Worm (Caenorhabditis elegans): ENCODE data around the gene F54D10.8.

Gene F54D10.8

ce11 chrII:3808104-3808503 lies 19.6 kb downstream of the F54D10.8 start, which contains the start of gene F54D10.5:
TSS of gene F54D10.5 (minus strand) at chrII:3808177.
- TF ChIP-seq ztf-23 (GFP tag; IDR thresholded peaks at IDR 0.05) (peak; percentile 50; the same call in 1 of the 2 replicates), cog-1 (tag; optimal IDR thresholded peaks at IDR 0.05) (no peak), ztf-29 (GFP tag; IDR thresholded peaks at IDR 0.05) (no peak), flt-1 (GFP tag; IDR thresholded peaks at IDR 0.05) (0 out of 2 replicates have a peak, but pooled peaks have one; percentile 18), med-1 (GFP tag; optimal IDR thresholded peaks at IDR 0.05; ENCODE audit: insufficient read depth) (peak; percentile 65)

ce11 chrII:3806964-3807363 lies 20.7 kb downstream of the F54D10.8 start, which contains the start of gene F54D10.4:
TSS of gene F54D10.4 (minus strand) at chrII:3807064.
- TF ChIP-seq med-1 (GFP tag; optimal IDR thresholded peaks at IDR 0.05; ENCODE audit: insufficient read depth) = no peak
- TF ChIP-seq ztf-29 (GFP tag; IDR thresholded peaks at IDR 0.05) = no peak
- no peak for TF ChIP-seq ztf-23 (GFP tag; IDR thresholded peaks at IDR 0.05)
- no peak for TF ChIP-seq tab-1 (GFP tag; IDR thresholded peaks at IDR 0.05)
- TF ChIP-seq ref-1 (GFP tag; conservative IDR thresholded peaks at IDR 0.05) = no peak
- no peak for TF ChIP-seq cog-1 (tag; optimal IDR thresholded peaks at IDR 0.05)
- TF ChIP-seq T22C8.4 (GFP tag; IDR thresholded peaks at IDR 0.05) = no peak
- no peak for TF ChIP-seq klf-2 (GFP tag; conservative IDR thresholded peaks at IDR 0.05)
- TF ChIP-seq flt-1 (GFP tag; IDR thresholded peaks at IDR 0.05) = no peak

- TF ChIP-seq ref-1 (GFP tag; conservative IDR thresholded peaks at IDR 0.05) = no peak
- TF ChIP-seq cog-1 (tag; optimal IDR thresholded peaks at IDR 0.05) = no peak
- TF ChIP-seq klf-2 (GFP tag; conservative IDR thresholded peaks at IDR 0.05) = no peak
- no peak for TF ChIP-seq ztf-29 (GFP tag; IDR thresholded peaks at IDR 0.05)
- TF ChIP-seq flt-1 (GFP tag; IDR thresholded peaks at IDR 0.05) = no peak
- TF ChIP-seq tab-1 (GFP tag; IDR thresholded peaks at IDR 0.05) = no peak
- TF ChIP-seq med-1 (GFP tag; optimal IDR thresholded peaks at IDR 0.05; ENCODE audit: insufficient read depth) = no peak
- no peak for TF ChIP-seq T22C8.4 (GFP tag; IDR thresholded peaks at IDR 0.05)
- no peak for TF ChIP-seq ztf-23 (GFP tag; IDR thresholded peaks at IDR 0.05)
Measured at ce11 chrII:3805518-3805917, 22.2 kb downstream of the F54D10.8 start.

- TF ChIP-seq cog-1 (tag; optimal IDR thresholded peaks at IDR 0.05) = no peak
- TF ChIP-seq med-1 (GFP tag; optimal IDR thresholded peaks at IDR 0.05; ENCODE audit: insufficient read depth) = no peak
- no peak for TF ChIP-seq klf-2 (GFP tag; conservative IDR thresholded peaks at IDR 0.05)
- TF ChIP-seq tab-1 (GFP tag; IDR thresholded peaks at IDR 0.05) = no peak
- no peak for TF ChIP-seq ztf-29 (GFP tag; IDR thresholded peaks at IDR 0.05)
- no peak for TF ChIP-seq ztf-23 (GFP tag; IDR thresholded peaks at IDR 0.05)
- TF ChIP-seq flt-1 (GFP tag; IDR thresholded peaks at IDR 0.05) = no peak
- no peak for TF ChIP-seq ref-1 (GFP tag; conservative IDR thresholded peaks at IDR 0.05)
- no peak for TF ChIP-seq T22C8.4 (GFP tag; IDR thresholded peaks at IDR 0.05)
Measured at ce11 chrII:3803219-3803618, 24.5 kb downstream of the F54D10.8 start, which contains the start of gene ins-32. TSS of gene ins-32 (minus strand) at chrII:3803319.

ce11 chrII:3795323-3795722 lies 32.4 kb downstream of the F54D10.8 start, which contains the start of gene Y8A9A.2:
TSS of gene Y8A9A.2 (plus strand) at chrII:3795623.
- TF ChIP-seq med-1 (GFP tag; optimal IDR thresholded peaks at IDR 0.05; ENCODE audit: insufficient read depth) (no peak), ztf-23 (GFP tag; IDR thresholded peaks at IDR 0.05) (no peak), klf-2 (GFP tag; conservative IDR thresholded peaks at IDR 0.05) (no peak), cog-1 (tag; optimal IDR thresholded peaks at IDR 0.05) (no peak)

- TF ChIP-seq tab-1 (GFP tag; IDR thresholded peaks at IDR 0.05) (no peak), ref-1 (GFP tag; conservative IDR thresholded peaks at IDR 0.05) (no peak), flt-1 (GFP tag; IDR thresholded peaks at IDR 0.05) (no peak), med-1 (GFP tag; optimal IDR thresholded peaks at IDR 0.05; ENCODE audit: insufficient read depth) (no peak), klf-2 (GFP tag; conservative IDR thresholded peaks at IDR 0.05) (no peak), T22C8.4 (GFP tag; IDR thresholded peaks at IDR 0.05) (no peak), ztf-23 (GFP tag; IDR thresholded peaks at IDR 0.05) (no peak), cog-1 (tag; optimal IDR thresholded peaks at IDR 0.05) (no peak), ztf-29 (GFP tag; IDR thresholded peaks at IDR 0.05) (no peak)
Measured at ce11 chrII:3793336-3793735, 34.4 kb downstream of the F54D10.8 start, which contains the start of gene fbxb-99. TSS of gene fbxb-99 (minus strand) at chrII:3793436.

- TF ChIP-seq T22C8.4 (GFP tag; IDR thresholded peaks at IDR 0.05) = no peak
- TF ChIP-seq ztf-23 (GFP tag; IDR thresholded peaks at IDR 0.05) = no peak
- no peak for TF ChIP-seq cog-1 (tag; optimal IDR thresholded peaks at IDR 0.05)
Measured at ce11 chrII:3788356-3788962, 39.2 kb downstream of the F54D10.8 start.

- no peak for TF ChIP-seq T22C8.4 (GFP tag; IDR thresholded peaks at IDR 0.05)
- no peak for TF ChIP-seq ref-1 (GFP tag; conservative IDR thresholded peaks at IDR 0.05)
- no peak for TF ChIP-seq ztf-29 (GFP tag; IDR thresholded peaks at IDR 0.05)
- TF ChIP-seq klf-2 (GFP tag; conservative IDR thresholded peaks at IDR 0.05) = no peak
- TF ChIP-seq ztf-23 (GFP tag; IDR thresholded peaks at IDR 0.05) = no peak
- no peak for TF ChIP-seq cog-1 (tag; optimal IDR thresholded peaks at IDR 0.05)
- no peak for TF ChIP-seq flt-1 (GFP tag; IDR thresholded peaks at IDR 0.05)
- TF ChIP-seq tab-1 (GFP tag; IDR thresholded peaks at IDR 0.05) = no peak
- TF ChIP-seq med-1 (GFP tag; optimal IDR thresholded peaks at IDR 0.05; ENCODE audit: insufficient read depth) = no peak
Measured at ce11 chrII:3787151-3787550, 40.5 kb downstream of the F54D10.8 start, which contains the start of gene T24E12.13. TSS of gene T24E12.13 (plus strand) at chrII:3787451.

- TF ChIP-seq klf-2 (GFP tag; conservative IDR thresholded peaks at IDR 0.05) = no peak
- TF ChIP-seq T22C8.4 (GFP tag; IDR thresholded peaks at IDR 0.05) = no peak
- TF ChIP-seq ref-1 (GFP tag; conservative IDR thresholded peaks at IDR 0.05) = no peak
- no peak for TF ChIP-seq ztf-23 (GFP tag; IDR thresholded peaks at IDR 0.05)
- no peak for TF ChIP-seq ztf-29 (GFP tag; IDR thresholded peaks at IDR 0.05)
- TF ChIP-seq flt-1 (GFP tag; IDR thresholded peaks at IDR 0.05) = no peak
- TF ChIP-seq med-1 (GFP tag; optimal IDR thresholded peaks at IDR 0.05; ENCODE audit: insufficient read depth) = no peak
- no peak for TF ChIP-seq tab-1 (GFP tag; IDR thresholded peaks at IDR 0.05)
- TF ChIP-seq cog-1 (tag; optimal IDR thresholded peaks at IDR 0.05) = no peak
Measured at ce11 chrII:3786538-3786937, 41.2 kb downstream of the F54D10.8 start.

ce11 chrII:3785756-3786155 lies 41.9 kb downstream of the F54D10.8 start:
- TF ChIP-seq klf-2 (GFP tag; conservative IDR thresholded peaks at IDR 0.05) = no peak
- TF ChIP-seq med-1 (GFP tag; optimal IDR thresholded peaks at IDR 0.05; ENCODE audit: insufficient read depth) = no peak
- TF ChIP-seq ztf-23 (GFP tag; IDR thresholded peaks at IDR 0.05) = no peak
- no peak for TF ChIP-seq cog-1 (tag; optimal IDR thresholded peaks at IDR 0.05)
- no peak for TF ChIP-seq flt-1 (GFP tag; IDR thresholded peaks at IDR 0.05)
- no peak for TF ChIP-seq ztf-29 (GFP tag; IDR thresholded peaks at IDR 0.05)
- no peak for TF ChIP-seq T22C8.4 (GFP tag; IDR thresholded peaks at IDR 0.05)
- TF ChIP-seq ref-1 (GFP tag; conservative IDR thresholded peaks at IDR 0.05) = no peak
- no peak for TF ChIP-seq tab-1 (GFP tag; IDR thresholded peaks at IDR 0.05)
